Worm (Caenorhabditis elegans) whole organism, mixed stage, embryonic: ENCODE results near the gene pqe-1.

ENCODE experiments used
- drap-1 ChIP-seq: fragments of 200-800 bp; sonication (Bioruptor generic); optimal IDR thresholded peaks from 3 replicates; lab custom pipeline; 2018; ENCODE audit warnings: mild to moderate bottlenecking, missing genetic modification characterization, missing compliant biosample characterization
- elt-3 ChIP-seq: fragments of 150-350 bp; optimal IDR thresholded peaks from 2 replicates; lab custom pipeline; 2014; ENCODE audit warnings: missing biosample characterization, missing genetic modification characterization
- lsy-2 ChIP-seq: fragments of 150-350 bp; optimal IDR thresholded peaks from 2 replicates; lab custom pipeline; 2014; ENCODE audit warnings: missing biosample characterization, missing genetic modification characterization
- mep-1 ChIP-seq: fragments of 150-350 bp; optimal IDR thresholded peaks from 2 replicates; lab custom pipeline; 2017; ENCODE audit warnings: missing biosample characterization, missing genetic modification reagents, missing genetic modification characterization, inconsistent platforms
- nhr-28 ChIP-seq: fragments of 150-350 bp; optimal IDR thresholded peaks from 2 replicates; lab custom pipeline; 2014; ENCODE audit warnings: missing biosample characterization, missing genetic modification characterization
- unc-62 ChIP-seq: fragments of 150-350 bp; optimal IDR thresholded peaks from 2 replicates; lab custom pipeline; 2014; ENCODE audit warnings: missing biosample characterization, missing genetic modification reagents, missing genetic modification characterization

ce11 chrIII:5308278-5308677, 2.8 kb upstream of the pqe-1 start, which contains the start of gene mog-3:
- peak; percentile 73 for TF ChIP-seq mep-1 (tag; lab: Kevin White, UChicago)
- TF ChIP-seq unc-62 (GFP tag; lab: Kevin White, UChicago), result no peak
- no peak for TF ChIP-seq nhr-28
- TF ChIP-seq elt-3 (tag; lab: Kevin White, UChicago), result no peak
- TF ChIP-seq lsy-2 (tag; lab: Kevin White, UChicago), result peak; percentile 58
- TF ChIP-seq drap-1, result no peak
